Worm (Caenorhabditis elegans) whole organism, late embryonic: ENCODE measurements around the gene nlp-61.
A peak's percentile ranks its signal among the peaks of the same experiment; 100 is the strongest.
"Not testable (repeated sequence)": the region's sequence is repeated elsewhere in the genome, so short reads cannot be mapped to it uniquely, and the experiment has no call there.

Experiments
- C08G9.2 ChIP-seq: sonication (generic microtip); optimal IDR thresholded peaks from 2 replicates; lab custom pipeline; 2016; ENCODE audit warnings: mild to moderate bottlenecking, missing genetic modification characterization, moderate library complexity, missing compliant biosample characterization
- C38D4.7 ChIP-seq: fragments of 200-800 bp; sonication (Bioruptor generic); optimal IDR thresholded peaks from 2 replicates; lab custom pipeline; 2018; ENCODE audit warnings: mild to moderate bottlenecking, missing genetic modification characterization, moderate library complexity, missing compliant biosample characterization
- K02D7.2 ChIP-seq: sonication (generic microtip); optimal IDR thresholded peaks from 2 replicates; lab custom pipeline; 2017; ENCODE audit warnings: mild to moderate bottlenecking, missing genetic modification characterization, missing compliant biosample characterization
- Y22D7AL.16 ChIP-seq: sonication (generic microtip); optimal IDR thresholded peaks from 2 replicates; lab custom pipeline; 2016; ENCODE audit warnings: missing genetic modification characterization, missing compliant biosample characterization
- ceh-14 ChIP-seq: sonication (generic microtip); optimal IDR thresholded peaks from 2 replicates; lab custom pipeline; 2016; ENCODE audit warnings: missing genotype, missing genetic modification characterization, missing compliant biosample characterization
- ceh-18 ChIP-seq: sonication (generic microtip); optimal IDR thresholded peaks from 2 replicates; lab custom pipeline; 2016; ENCODE audit warnings: missing genetic modification characterization, missing compliant biosample characterization
- ceh-19 ChIP-seq: fragments of 200-800 bp; sonication (Bioruptor generic); optimal IDR thresholded peaks from 2 replicates; lab custom pipeline; 2018; ENCODE audit warnings: mild to moderate bottlenecking, missing genetic modification characterization, missing compliant biosample characterization
- ceh-22 ChIP-seq: sonication (generic microtip); optimal IDR thresholded peaks from 2 replicates; lab custom pipeline; 2017; ENCODE audit warnings: missing biosample characterization, missing genetic modification characterization
- ceh-34 ChIP-seq: sonication (generic microtip); optimal IDR thresholded peaks from 2 replicates; lab custom pipeline; 2016; ENCODE audit warnings: mild to moderate bottlenecking, missing genetic modification characterization, missing compliant biosample characterization
- ceh-45 ChIP-seq: fragments of 200-800 bp; sonication (Bioruptor generic); IDR thresholded peaks from 2 replicates; pipeline ENCODE4 v1.3.6; 2022; ENCODE audit warnings: missing genetic modification reagents, missing genetic modification characterization, missing compliant biosample characterization
- che-1 ChIP-seq: sonication (generic microtip); optimal IDR thresholded peaks from 2 replicates; lab custom pipeline; 2016; ENCODE audit warnings: mild to moderate bottlenecking, missing genetic modification characterization, missing compliant biosample characterization
- dmd-4 ChIP-seq: sonication (generic microtip); optimal IDR thresholded peaks from 2 replicates; lab custom pipeline; 2016; ENCODE audit warnings: borderline replicate concordance, missing genetic modification characterization, missing compliant biosample characterization
- dve-1 ChIP-seq: sonication (generic microtip); optimal IDR thresholded peaks from 2 replicates; lab custom pipeline; 2017; ENCODE audit warnings: antibody characterized with exemption, mild to moderate bottlenecking, missing genetic modification characterization, missing compliant biosample characterization
- elt-2 ChIP-seq: sonication (generic microtip); optimal IDR thresholded peaks from 2 replicates; lab custom pipeline; 2016; ENCODE audit warnings: missing genetic modification reagents, missing genetic modification characterization, missing compliant biosample characterization
- fkh-6 ChIP-seq: sonication (generic microtip); optimal IDR thresholded peaks from 2 replicates; lab custom pipeline; 2016; ENCODE audit warnings: missing genetic modification characterization, missing compliant biosample characterization
- hlh-13 ChIP-seq: fragments of 200-800 bp; sonication (Bioruptor generic); optimal IDR thresholded peaks from 2 replicates; lab custom pipeline; 2018; ENCODE audit warnings: mild to moderate bottlenecking, missing genetic modification characterization, missing compliant biosample characterization
- hlh-8 ChIP-seq: sonication (generic microtip); optimal IDR thresholded peaks from 2 replicates; lab custom pipeline; 2016; ENCODE audit warnings: missing genotype, missing genetic modification characterization, missing compliant biosample characterization
- lim-6 ChIP-seq: sonication (generic microtip); optimal IDR thresholded peaks from 2 replicates; lab custom pipeline; 2016; ENCODE audit warnings: missing genetic modification characterization, missing compliant biosample characterization
- lin-11 ChIP-seq: fragments of 200-800 bp; sonication (Bioruptor generic); optimal IDR thresholded peaks from 2 replicates; lab custom pipeline; 2018; ENCODE audit warnings: mild to moderate bottlenecking, missing genetic modification characterization, missing compliant biosample characterization
- mec-3 ChIP-seq: sonication (generic microtip); optimal IDR thresholded peaks from 2 replicates; lab custom pipeline; 2016; ENCODE audit warnings: borderline replicate concordance, missing genetic modification characterization, missing compliant biosample characterization
- nfya-1 ChIP-seq: sonication (generic microtip); optimal IDR thresholded peaks from 2 replicates; lab custom pipeline; 2017; ENCODE audit warnings: missing genetic modification characterization, mild to moderate bottlenecking, missing compliant biosample characterization, antibody characterized with exemption, moderate library complexity
- nhr-11 ChIP-seq: fragments of 150-350 bp; optimal IDR thresholded peaks from 2 replicates; lab custom pipeline; 2014; ENCODE audit warnings: missing biosample characterization, missing genetic modification characterization
- nhr-232 ChIP-seq: sonication (generic microtip); optimal IDR thresholded peaks from 2 replicates; lab custom pipeline; 2016; ENCODE audit warnings: missing genetic modification characterization, missing compliant biosample characterization
- pag-3 ChIP-seq: sonication (generic microtip); optimal IDR thresholded peaks from 2 replicates; lab custom pipeline; 2016; ENCODE audit warnings: missing compliant biosample characterization, missing genetic modification characterization, borderline replicate concordance
- pat-9 ChIP-seq: fragments of 200-800 bp; sonication (Bioruptor generic); optimal IDR thresholded peaks from 2 replicates; lab custom pipeline; 2018; ENCODE audit warnings: mild to moderate bottlenecking, missing genetic modification characterization, moderate library complexity, missing compliant biosample characterization
- pax-1 ChIP-seq: fragments of 150-350 bp; optimal IDR thresholded peaks from 2 replicates; lab custom pipeline; 2014; ENCODE audit warnings: missing biosample characterization, missing genetic modification characterization
- pha-2 ChIP-seq: sonication (generic microtip); optimal IDR thresholded peaks from 2 replicates; lab custom pipeline; 2017; ENCODE audit warnings: mild to moderate bottlenecking, missing genetic modification characterization, missing compliant biosample characterization
- pros-1 ChIP-seq: fragments of 150-350 bp; optimal IDR thresholded peaks from 2 replicates; lab custom pipeline; 2014; ENCODE audit warnings: missing biosample characterization, missing genetic modification reagents, missing genetic modification characterization
- ref-2 ChIP-seq: sonication (generic microtip); optimal IDR thresholded peaks from 2 replicates; lab custom pipeline; 2016; ENCODE audit warnings: missing genetic modification characterization, missing compliant biosample characterization
- tbx-7 ChIP-seq: sonication (generic microtip); optimal IDR thresholded peaks from 2 replicates; lab custom pipeline; 2016; ENCODE audit warnings: missing genotype, missing genetic modification characterization, missing compliant biosample characterization
- unc-3 ChIP-seq, 2 experiments: fragments of 200-800 bp in 1 of 2; sonication (Bioruptor generic) in 1 of 2; sonication (generic microtip) in 1 of 2; conservative IDR thresholded peaks in 1 of 2; optimal IDR thresholded peaks in 1 of 2; 2 replicates each; pipeline versions ENCODE4 v1.3.6 to Lab custom; 2016 to 2022; ENCODE audit warnings: missing compliant biosample characterization in 2 of 2, missing genetic modification characterization in 2 of 2, missing genetic modification reagents in 1 of 2
- unc-55 ChIP-seq: sonication (generic microtip); optimal IDR thresholded peaks from 2 replicates; lab custom pipeline; 2017; ENCODE audit warnings: missing biosample characterization, missing genetic modification reagents, missing genetic modification characterization
- unc-86 ChIP-seq: sonication (generic microtip); optimal IDR thresholded peaks from 2 replicates; lab custom pipeline; 2016; ENCODE audit warnings: missing genetic modification characterization, missing compliant biosample characterization

The nlp-61 gene

DNA sequence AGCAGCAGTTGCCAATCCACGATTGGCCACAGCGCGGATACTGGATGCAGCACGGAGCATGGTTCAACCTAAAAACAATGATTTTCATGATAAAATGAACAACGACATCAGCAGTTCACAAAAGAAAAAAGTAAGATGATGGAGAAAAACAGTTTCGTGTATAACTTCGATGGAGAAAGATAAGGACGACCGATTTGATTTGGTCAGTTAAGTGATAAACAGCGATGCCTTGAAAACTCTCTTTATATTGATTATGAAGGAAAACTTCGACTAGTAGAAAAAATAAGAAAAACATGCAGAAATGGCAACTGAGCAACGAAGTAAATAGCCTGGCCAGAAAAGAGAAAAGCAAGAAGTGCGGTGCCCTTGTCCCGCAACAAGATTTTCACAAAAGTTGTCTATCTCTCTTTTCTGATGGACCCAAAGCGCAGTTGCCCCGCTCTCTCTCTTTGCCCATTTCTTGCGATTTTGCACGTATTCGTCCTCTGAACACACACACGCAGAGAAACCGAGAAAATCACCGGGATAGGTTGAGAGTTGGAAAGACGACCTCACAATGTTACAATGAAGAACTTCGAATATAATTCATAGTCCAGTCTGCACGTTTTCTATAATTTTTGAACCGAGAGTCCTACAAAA is 33.6 kb downstream of the nlp-61 start, which contains the start of gene pcca-1:
pcca-1 (minus strand) TSS at position 68 of the 639 bp plus-strand sequence.
- TF ChIP-seq C08G9.2 (no peak), ceh-18 (tag; lab: Kevin White, UChicago) (peak; percentile 30), elt-2 (peak; percentile 18)

DNA sequence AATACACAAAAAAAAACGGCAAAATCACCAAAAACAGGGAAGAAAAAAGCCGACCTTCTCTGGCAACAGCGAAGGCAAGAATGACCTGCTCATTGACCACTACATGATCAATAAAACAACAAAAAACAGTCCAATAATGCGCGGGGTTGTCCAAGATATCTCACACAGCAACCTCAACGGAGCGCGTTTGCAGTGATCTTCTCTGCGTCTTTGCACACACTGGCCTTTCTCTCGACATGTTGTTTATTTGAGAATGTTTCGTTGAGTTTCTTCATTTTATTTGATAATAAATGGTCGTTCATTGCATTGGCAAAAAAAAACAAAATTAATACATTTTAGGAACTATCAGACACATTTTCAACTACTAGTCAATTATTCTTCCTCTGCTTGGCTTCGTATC is 34.2 kb downstream of the nlp-61 start:
- TF ChIP-seq pag-3 (no peak), ceh-18 (tag; lab: Kevin White, UChicago) (peak; percentile 41), nhr-232 (tag; lab: Kevin White, UChicago) (no peak), pha-2 (tag; lab: Kevin White, UChicago) (no peak), lim-6 (tag; lab: Kevin White, UChicago) (no peak), mec-3 (no peak), pax-1 (tag; lab: Kevin White, UChicago) (no peak), unc-3 (GFP tag; conservative IDR thresholded peaks at IDR 0.05; lab: Robert Waterston, UW) (no peak), unc-3 (tag; optimal IDR thresholded peaks at IDR 0.05; lab: Kevin White, UChicago) (no peak)

DNA sequence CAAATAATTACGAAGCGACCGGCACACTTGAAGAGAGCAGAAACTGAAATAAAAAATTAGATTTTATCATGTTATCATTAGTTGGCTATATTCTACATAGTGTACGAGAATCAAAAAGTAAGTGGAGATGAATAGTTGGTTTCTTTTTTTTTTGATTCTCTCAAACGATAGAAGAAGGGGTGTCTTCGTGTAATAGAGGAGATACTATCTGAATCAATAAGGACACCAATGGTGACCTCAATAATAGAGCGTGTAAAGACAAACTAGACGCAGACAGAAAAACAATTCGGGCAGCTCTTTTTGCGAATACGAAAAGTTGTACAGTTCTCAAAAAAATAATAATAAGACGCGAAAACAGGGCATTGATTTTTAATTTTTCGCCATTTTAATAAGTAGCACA is 35.1 kb downstream of the nlp-61 start:
- TF ChIP-seq ceh-34 (tag; lab: Kevin White, UChicago) (no peak), pat-9 (tag; lab: Kevin White, UChicago) (no peak), unc-55 (no peak), ref-2 (tag; lab: Kevin White, UChicago) (no peak), hlh-13 (GFP tag; lab: Kevin White, UChicago) (no peak)

DNA sequence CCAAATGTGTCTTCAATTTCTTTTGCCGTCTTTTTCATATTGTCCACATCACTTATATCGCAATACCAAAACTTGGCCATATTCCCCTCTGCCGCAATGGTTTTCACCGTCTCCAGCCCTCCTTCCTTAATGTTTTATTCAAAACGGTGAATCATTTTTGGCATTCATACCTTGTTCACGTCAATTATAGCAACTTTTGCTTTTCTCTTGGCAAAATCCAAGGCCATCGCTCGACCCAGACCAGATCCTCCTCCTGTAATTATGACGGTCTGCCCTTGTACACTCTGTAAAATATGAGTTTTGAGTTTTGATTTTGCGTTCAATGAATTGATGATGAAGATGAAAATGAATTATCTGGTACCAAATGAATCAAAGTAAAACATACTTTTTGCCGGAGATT is 37.0 kb downstream of the nlp-61 start:
- TF ChIP-seq ceh-14 (tag; lab: Kevin White, UChicago) (no peak), ceh-19 (no peak), hlh-13 (GFP tag; lab: Kevin White, UChicago) (no peak), lim-6 (tag; lab: Kevin White, UChicago) (no peak), nfya-1 (tag; lab: Kevin White, UChicago) (no peak)

DNA sequence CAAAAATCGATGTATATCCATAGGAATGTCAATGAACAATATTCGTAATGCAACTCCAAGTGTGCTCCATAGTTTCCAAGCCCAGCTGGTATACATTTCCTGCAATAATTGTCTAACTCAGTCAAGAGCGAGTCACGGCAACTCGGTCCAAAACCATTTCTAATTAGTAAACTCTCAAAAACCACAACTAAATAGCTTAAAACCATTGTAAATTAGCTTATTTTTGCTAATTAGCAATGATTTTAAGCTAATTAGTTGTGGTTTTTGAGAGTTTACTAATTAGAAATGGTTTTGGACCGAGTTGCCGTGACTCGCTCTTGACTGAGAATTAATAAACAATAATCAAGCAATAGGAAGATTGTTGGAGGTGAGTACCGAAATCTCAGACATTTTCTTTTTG is 37.4 kb downstream of the nlp-61 start, which contains the start of gene dhs-29:
dhs-29 (minus strand) TSS at position 101 of the 400 bp plus-strand sequence.
- TF ChIP-seq nhr-11 (tag; lab: Kevin White, UChicago); Y22D7AL.16; K02D7.2 (tag; lab: Kevin White, UChicago): not testable (repeated sequence)
- TF ChIP-seq, all 69 proteins: peak for 0; not testable (repeated sequence) for 69

DNA sequence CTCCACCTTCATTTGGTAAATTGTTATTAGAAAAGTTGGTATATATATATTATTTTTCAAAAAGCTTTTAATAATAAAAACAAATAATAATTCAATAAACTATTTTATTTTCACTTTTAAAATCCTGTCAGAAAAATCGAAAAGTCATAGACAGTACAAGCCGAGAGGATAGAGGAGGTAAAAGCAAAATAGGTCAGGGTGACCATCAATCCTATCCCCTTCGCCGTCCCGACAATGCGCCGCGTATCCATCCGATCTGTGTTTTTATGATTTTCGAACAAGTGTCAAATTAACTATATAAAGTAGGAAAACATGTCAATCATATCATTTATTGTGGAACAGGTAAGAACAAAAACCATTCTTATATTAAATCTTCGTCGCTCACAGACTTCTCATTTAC is 38.0 kb downstream of the nlp-61 start:
- TF ChIP-seq ceh-34 (tag; lab: Kevin White, UChicago) (no peak), ceh-45 (GFP tag; lab: Robert Waterston, UW) (no peak), unc-86 (tag; lab: Kevin White, UChicago) (no peak), ref-2 (tag; lab: Kevin White, UChicago) (no peak), hlh-8 (tag; lab: Kevin White, UChicago) (no peak)

DNA sequence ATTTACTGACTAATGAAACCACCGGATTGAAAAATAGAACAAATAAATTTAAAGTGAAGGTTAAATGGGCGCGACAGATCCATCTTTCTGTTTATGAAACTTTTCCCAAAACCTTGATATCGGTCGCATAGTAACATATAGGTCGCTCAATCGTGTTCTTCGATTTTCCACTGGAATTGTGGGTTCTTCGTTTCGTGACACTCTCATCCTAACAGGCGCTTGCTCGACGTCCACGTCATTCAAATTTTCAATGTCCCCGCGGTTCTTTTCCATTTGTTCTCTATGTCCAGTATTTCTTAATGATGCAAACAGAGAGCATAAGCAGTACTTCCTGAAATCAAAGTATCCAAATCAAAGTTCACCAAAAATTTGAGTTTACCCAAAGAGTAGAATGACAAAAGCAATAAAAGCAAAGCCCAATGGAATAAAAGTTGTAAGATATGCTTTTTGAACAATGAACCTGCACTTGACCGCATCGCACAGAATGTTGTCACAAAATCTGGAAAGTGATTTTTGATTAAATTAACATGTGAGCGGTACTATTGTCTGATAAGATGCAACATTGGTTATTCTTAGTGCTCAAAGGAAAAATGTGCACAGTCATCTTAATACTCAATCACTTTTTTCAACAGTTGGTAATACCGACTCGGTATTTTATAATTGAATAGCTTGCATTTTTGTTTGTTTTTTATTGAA is 40.1 kb downstream of the nlp-61 start, which contains the start of gene F27D9.13:
F27D9.13 (minus strand) TSS at position 51 of the 696 bp plus-strand sequence.
- TF ChIP-seq dve-1 (tag; lab: Kevin White, UChicago) (no peak), tbx-7 (tag; lab: Kevin White, UChicago) (no peak), pat-9 (tag; lab: Kevin White, UChicago) (no peak), C38D4.7 (GFP tag; lab: Kevin White, UChicago) (no peak), che-1 (tag; lab: Kevin White, UChicago) (no peak), mec-3 (no peak), pros-1 (tag; lab: Kevin White, UChicago) (no peak), fkh-6 (tag; lab: Kevin White, UChicago) (no peak), lin-11 (no peak), dmd-4 (no peak), pha-2 (tag; lab: Kevin White, UChicago) (no peak), ceh-22 (tag; lab: Kevin White, UChicago) (no peak)
